Fruit fly (Drosophila melanogaster) whole organism, larva: ENCODE results near the gene Ns3.

Experiments
- noc ChIP-seq: fragments of 200-800 bp; sonication (Bioruptor generic); optimal IDR thresholded peaks from 3 replicates; lab custom pipeline; 2019; ENCODE audit warnings: missing biosample characterization, mild to moderate bottlenecking, missing genetic modification characterization, moderate library complexity

The Ns3 gene

dm6 chrX:1461544-1461943 is 2.5 kb downstream of the Ns3 start, which contains the start of gene CG14787:
Gene CG14787 (minus strand): TSS chrX:1461676.
- TF ChIP-seq noc (tag; lab: Kevin White, UChicago), result no peak

dm6 chrX:1460278-1460872 is 3.6 kb downstream of the Ns3 start, which contains the start of gene Lrpprc2:
Gene Lrpprc2 (minus strand): TSS chrX:1460617.
- no peak for TF ChIP-seq noc (tag; lab: Kevin White, UChicago)

dm6 chrX:1456954-1457353 is 7.1 kb downstream of the Ns3 start, which contains the start of gene CG14785:
Gene CG14785 (minus strand): TSS chrX:1457054.
- TF ChIP-seq noc (tag; lab: Kevin White, UChicago), result no peak

dm6 chrX:1454837-1455236 is 9.2 kb downstream of the Ns3 start:
- no peak for TF ChIP-seq noc (tag; lab: Kevin White, UChicago)

- no peak for TF ChIP-seq noc (tag; lab: Kevin White, UChicago)
These were observed 11.9 kb downstream of the Ns3 start, which contains the start of gene Gr2a for dm6 chrX:1452130-1452529. Gene Gr2a (plus strand): TSS chrX:1452430.

dm6 chrX:1414269-1414668 is 49.8 kb downstream of the Ns3 start:
- TF ChIP-seq noc (tag; lab: Kevin White, UChicago), result no peak
